Fruit fly (Drosophila melanogaster) whole organism, prepupa: ENCODE data around the gene ouib.

Experiments used
- CG4318 ChIP-seq: fragments of 200-800 bp; sonication (Bioruptor generic); optimal IDR thresholded peaks from 3 replicates; lab custom pipeline; 2017; ENCODE audit warnings: missing biosample characterization, mild to moderate bottlenecking, missing genetic modification characterization
- CG6808 ChIP-seq: fragments of 200-800 bp; sonication (Bioruptor generic); optimal IDR thresholded peaks from 3 replicates; lab custom pipeline; 2017; ENCODE audit warnings: missing biosample characterization, missing genetic modification characterization, mild to moderate bottlenecking, moderate library complexity, missing genetic modification reagents
- CG8119 ChIP-seq: fragments of 200-800 bp; sonication (Bioruptor generic); IDR thresholded peaks from 3 replicates; pipeline ENCODE4 v1.3.6; 2022; ENCODE audit warnings: missing biosample characterization, missing genetic modification characterization
- Hr39 ChIP-seq: fragments of 200-800 bp; sonication (Bioruptor generic); optimal IDR thresholded peaks from 2 replicates; lab custom pipeline; 2016; ENCODE audit warnings: missing biosample characterization, missing genetic modification characterization

DNA sequence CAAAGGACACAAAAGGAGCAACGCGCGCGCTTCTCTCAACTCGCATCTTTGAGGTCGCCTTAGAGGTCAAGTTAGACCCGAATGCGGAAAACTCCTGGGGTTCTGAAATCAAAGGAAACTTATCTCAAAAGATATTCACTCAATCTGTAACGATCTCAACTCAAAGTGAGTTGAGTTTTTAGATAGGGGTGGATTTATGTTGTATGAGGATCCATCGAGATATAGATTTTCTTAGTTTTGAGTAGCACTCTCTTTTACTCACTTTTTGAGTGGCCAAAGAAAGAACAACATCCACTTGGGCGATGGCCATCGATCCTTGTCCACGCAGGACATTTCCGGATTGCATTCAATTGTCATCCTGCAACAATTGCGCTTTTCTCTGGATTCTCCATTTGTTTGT is 44.7 kb upstream of the ouib start:
- no peak for TF ChIP-seq CG4318 (GFP tag; lab: Kevin White, UChicago)
- no peak for TF ChIP-seq CG6808 (GFP tag; lab: Kevin White, UChicago)
- no peak for TF ChIP-seq CG8119
- TF ChIP-seq Hr39 (GFP tag; lab: Kevin White, UChicago) = no peak
